Worm (Caenorhabditis elegans) whole organism, midembryonic: ENCODE data around the gene oma-2.

Experiments used
- T22C8.4 ChIP-seq: fragments of 200-800 bp; sonication (Bioruptor generic); IDR thresholded peaks from 2 replicates; pipeline ENCODE4 v1.3.6; 2022; ENCODE audit warnings: missing genetic modification characterization, missing compliant biosample characterization
- cog-1 ChIP-seq: sonication (generic microtip); optimal IDR thresholded peaks from 2 replicates; lab custom pipeline; 2016; ENCODE audit warnings: missing genetic modification characterization, missing compliant biosample characterization
- flt-1 ChIP-seq: fragments of 200-800 bp; sonication (Bioruptor generic); IDR thresholded peaks from 2 replicates; pipeline ENCODE4 v1.3.6; 2022; ENCODE audit warnings: missing genetic modification characterization, missing compliant biosample characterization
- klf-2 ChIP-seq: fragments of 200-800 bp; sonication (Bioruptor generic); conservative IDR thresholded peaks from 2 replicates; pipeline ENCODE4 v1.3.6; 2022; ENCODE audit warnings: missing genetic modification reagents, missing genetic modification characterization, missing compliant biosample characterization
- med-1 ChIP-seq: sonication (generic microtip); optimal IDR thresholded peaks from 2 replicates; lab custom pipeline; 2017; ENCODE audit warnings: missing genetic modification characterization, mild to moderate bottlenecking, missing compliant biosample characterization, antibody characterized with exemption, missing genetic modification reagents; ENCODE audit not compliant: insufficient read depth
- ref-1 ChIP-seq: fragments of 200-800 bp; sonication (Bioruptor generic); conservative IDR thresholded peaks from 2 replicates; pipeline ENCODE4 v1.3.6; 2022; ENCODE audit warnings: missing genetic modification reagents, missing genetic modification characterization, missing compliant biosample characterization
- tab-1 ChIP-seq: fragments of 200-800 bp; sonication (Bioruptor generic); IDR thresholded peaks from 2 replicates; pipeline ENCODE4 v1.3.6; 2022; ENCODE audit warnings: missing genetic modification characterization, missing compliant biosample characterization
- ztf-29 ChIP-seq: fragments of 200-800 bp; sonication (Bioruptor generic); IDR thresholded peaks from 2 replicates; pipeline ENCODE4 v1.3.6; 2022; ENCODE audit warnings: missing genetic modification reagents, missing genetic modification characterization, missing compliant biosample characterization

DNA sequence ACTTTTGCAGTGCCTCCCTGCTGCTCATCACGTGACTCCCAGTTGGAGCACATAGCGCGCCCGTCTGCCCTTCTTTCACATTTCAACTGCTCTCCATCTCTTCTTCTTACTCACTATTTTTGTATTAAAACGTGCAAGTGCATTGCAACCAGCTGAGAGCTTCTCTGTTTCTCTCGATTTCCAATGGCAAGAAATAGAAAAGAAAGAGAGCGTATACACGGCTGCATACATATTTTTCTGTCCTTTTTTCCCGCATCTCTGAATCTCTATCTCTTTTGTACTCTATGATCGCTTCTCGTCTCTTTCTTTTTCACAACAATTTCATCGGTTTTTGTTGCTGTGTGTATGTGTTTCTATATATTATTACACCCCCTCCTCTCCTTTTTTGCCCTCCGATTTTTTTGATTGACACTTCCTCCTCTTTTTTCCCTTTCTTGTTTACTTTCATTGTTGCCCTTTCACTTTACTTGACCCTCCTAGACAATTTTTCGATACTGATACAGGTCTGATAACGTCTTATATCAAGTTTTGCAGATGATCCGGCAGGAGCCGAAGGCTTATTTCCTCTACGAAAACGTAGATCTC lies 28.2 kb upstream of the oma-2 start, which contains the start of gene Y97E10AR.1:
- TF ChIP-seq med-1 (no peak), ref-1 (no peak), cog-1 (tag; lab: Kevin White, UChicago) (peak; percentile 72), ztf-29 (GFP tag; lab: Robert Waterston, UW) (no peak), klf-2 (no peak), flt-1 (GFP tag; lab: Robert Waterston, UW) (no peak), T22C8.4 (GFP tag; lab: Robert Waterston, UW) (no peak), tab-1 (GFP tag; lab: Robert Waterston, UW) (no peak)
